Fruit fly (Drosophila melanogaster) whole organism, embryonic: ENCODE data around the gene kra.

Experiments used
- Asciz ChIP-seq: fragments of 200-800 bp; sonication (Bioruptor generic); optimal IDR thresholded peaks from 2 replicates; lab custom pipeline; 2017; ENCODE audit warnings: missing biosample characterization, mild to moderate bottlenecking, missing genetic modification characterization, missing genetic modification reagents
- CG10209 ChIP-seq: fragments of 200-800 bp; sonication (Bioruptor generic); optimal IDR thresholded peaks from 3 replicates; lab custom pipeline; 2017; ENCODE audit warnings: missing biosample characterization, mild to moderate bottlenecking, missing genetic modification characterization, missing genetic modification reagents
- CG11093 ChIP-seq: fragments of 200-800 bp; sonication (Bioruptor generic); IDR thresholded peaks from 3 replicates; pipeline ENCODE4 v1.3.6; 2022; ENCODE audit warnings: missing biosample characterization, missing genetic modification characterization
- CG11456 ChIP-seq: fragments of 200-800 bp; sonication (Bioruptor generic); IDR thresholded peaks from 3 replicates; pipeline ENCODE4 v1.3.6; 2022; ENCODE audit warnings: missing biosample characterization, missing genetic modification characterization
- CG11560 ChIP-seq: fragments of 200-800 bp; sonication (Bioruptor generic); IDR thresholded peaks from 3 replicates; pipeline ENCODE4 v1.3.6; 2022; ENCODE audit warnings: missing biosample characterization, missing genetic modification characterization
- CG11695 ChIP-seq: fragments of 200-800 bp; sonication (Bioruptor generic); IDR thresholded peaks from 3 replicates; pipeline ENCODE4 v1.3.6; 2022; ENCODE audit warnings: missing biosample characterization, missing genetic modification characterization
- CG12659 ChIP-seq: fragments of 200-800 bp; sonication (Bioruptor generic); optimal IDR thresholded peaks from 3 replicates; lab custom pipeline; 2017; ENCODE audit warnings: mild to moderate bottlenecking, missing biosample characterization, missing genetic modification reagents, missing genetic modification characterization
- CG13424 ChIP-seq: fragments of 200-800 bp; sonication (Bioruptor generic); optimal IDR thresholded peaks from 2 replicates; lab custom pipeline; 2019; ENCODE audit warnings: missing biosample characterization, mild to moderate bottlenecking, missing genetic modification characterization, moderate library complexity
- CG13775 ChIP-seq: fragments of 200-800 bp; sonication (Bioruptor generic); optimal IDR thresholded peaks from 3 replicates; lab custom pipeline; 2017; ENCODE audit warnings: missing biosample characterization, mild to moderate bottlenecking, missing genetic modification characterization
- CG14965 ChIP-seq: fragments of 200-800 bp; sonication (Bioruptor generic); optimal IDR thresholded peaks from 2 replicates; lab custom pipeline; 2016; ENCODE audit warnings: missing biosample characterization, missing genetic modification characterization, borderline replicate concordance
- CG17361 ChIP-seq: fragments of 200-800 bp; sonication (Bioruptor generic); IDR thresholded peaks from 3 replicates; pipeline ENCODE4 v1.3.6; 2022; ENCODE audit warnings: missing biosample characterization, missing genetic modification characterization
- CG18476 ChIP-seq: fragments of 200-800 bp; sonication (Bioruptor generic); optimal IDR thresholded peaks from 2 replicates; lab custom pipeline; 2016; ENCODE audit warnings: missing biosample characterization, mild to moderate bottlenecking, missing genetic modification characterization
- CG3281 ChIP-seq: fragments of 200-800 bp; sonication (Bioruptor generic); optimal IDR thresholded peaks from 3 replicates; lab custom pipeline; 2017; ENCODE audit warnings: missing biosample characterization, mild to moderate bottlenecking, missing genetic modification characterization
- CG43689 ChIP-seq: fragments of 200-800 bp; sonication (Bioruptor generic); IDR thresholded peaks from 2 replicates; pipeline ENCODE4 v1.3.6; 2022; ENCODE audit warnings: missing biosample characterization, missing genetic modification characterization
- CG5245 ChIP-seq: fragments of 200-800 bp; sonication (Bioruptor generic); optimal IDR thresholded peaks from 3 replicates; lab custom pipeline; 2016; ENCODE audit warnings: missing biosample characterization, missing genetic modification characterization
- CG8281 ChIP-seq: fragments of 200-800 bp; sonication (Bioruptor generic); optimal IDR thresholded peaks from 2 replicates; lab custom pipeline; 2018; ENCODE audit warnings: missing biosample characterization, mild to moderate bottlenecking, missing genetic modification characterization, moderate library complexity
- CG9437 ChIP-seq: fragments of 200-800 bp; sonication (Bioruptor generic); optimal IDR thresholded peaks from 2 replicates; lab custom pipeline; 2018; ENCODE audit warnings: missing biosample characterization, mild to moderate bottlenecking, missing genetic modification characterization
- CG9609 ChIP-seq: fragments of 200-800 bp; sonication (Bioruptor generic); optimal IDR thresholded peaks from 3 replicates; lab custom pipeline; 2016; ENCODE audit warnings: missing biosample characterization, missing genetic modification characterization
- CG9932 ChIP-seq: fragments of 200-800 bp; sonication (Bioruptor generic); IDR thresholded peaks from 2 replicates; pipeline ENCODE4 v1.3.6; 2022; ENCODE audit warnings: missing biosample characterization, missing genetic modification characterization
- CkIIα-i1 ChIP-seq: fragments of 200-800 bp; sonication (Bioruptor generic); IDR thresholded peaks from 2 replicates; pipeline ENCODE4 v1.3.6; 2022; ENCODE audit warnings: missing biosample characterization, missing genetic modification characterization
- Dll ChIP-seq: fragments of 200-800 bp; sonication (Bioruptor generic); IDR thresholded peaks from 4 replicates; pipeline ENCODE4 v1.3.6; 2022; ENCODE audit warnings: missing biosample characterization, missing genetic modification characterization; ENCODE audit not compliant: partially characterized antibody
- HLH3B ChIP-seq: fragments of 200-800 bp; sonication (Bioruptor generic); IDR thresholded peaks from 2 replicates; pipeline ENCODE4 v1.3.6; 2022; ENCODE audit warnings: missing biosample characterization, missing genetic modification characterization
- Lhr ChIP-seq: fragments of 200-800 bp; sonication (Bioruptor generic); optimal IDR thresholded peaks from 3 replicates; lab custom pipeline; 2017; ENCODE audit warnings: mild to moderate bottlenecking, missing biosample characterization, missing genetic modification reagents, missing genetic modification characterization
- Mrtf ChIP-seq: fragments of 200-800 bp; sonication (Bioruptor generic); IDR thresholded peaks from 3 replicates; pipeline ENCODE4 v1.3.6; 2022; ENCODE audit warnings: missing biosample characterization, missing genetic modification characterization
- Opbp ChIP-seq: fragments of 200-800 bp; sonication (Bioruptor generic); IDR thresholded peaks from 3 replicates; pipeline ENCODE4 v1.3.6; 2022; ENCODE audit warnings: missing biosample characterization, missing genetic modification characterization; ENCODE audit not compliant: partially characterized antibody
- Scr ChIP-seq: fragments of 200-800 bp; sonication (Bioruptor generic); IDR thresholded peaks from 2 replicates; pipeline ENCODE4 v1.3.6; 2022; ENCODE audit warnings: missing biosample characterization, missing genetic modification characterization; ENCODE audit not compliant: partially characterized antibody
- Spps ChIP-seq: fragments of 200-800 bp; sonication (Bioruptor generic); optimal IDR thresholded peaks from 2 replicates; lab custom pipeline; 2018; ENCODE audit warnings: missing biosample characterization, mild to moderate bottlenecking, missing genetic modification characterization
- abd-A ChIP-seq: fragments of 200-800 bp; sonication (Bioruptor generic); optimal IDR thresholded peaks from 3 replicates; lab custom pipeline; 2019; ENCODE audit warnings: missing biosample characterization, mild to moderate bottlenecking, missing genetic modification characterization, moderate library complexity
- aop ChIP-seq: fragments of 200-800 bp; sonication (Bioruptor generic); IDR thresholded peaks from 2 replicates; pipeline ENCODE4 v1.3.6; 2022; ENCODE audit warnings: missing biosample characterization, missing genetic modification characterization
- bbx ChIP-seq: fragments of 200-800 bp; sonication (Bioruptor generic); IDR thresholded peaks from 2 replicates; pipeline ENCODE4 v1.3.6; 2022; ENCODE audit warnings: missing biosample characterization, missing genetic modification characterization; ENCODE audit not compliant: partially characterized antibody
- bcd ChIP-seq: fragments of 200-800 bp; sonication (Bioruptor generic); optimal IDR thresholded peaks from 2 replicates; lab custom pipeline; 2017; ENCODE audit warnings: missing biosample characterization, mild to moderate bottlenecking, missing genetic modification characterization
- btn ChIP-seq: fragments of 200-800 bp; sonication (Bioruptor generic); optimal IDR thresholded peaks from 2 replicates; lab custom pipeline; 2016; ENCODE audit warnings: missing biosample characterization, missing genetic modification characterization
- cwo ChIP-seq: fragments of 200-800 bp; sonication (Bioruptor generic); optimal IDR thresholded peaks from 3 replicates; lab custom pipeline; 2017; ENCODE audit warnings: missing biosample characterization, missing genetic modification characterization, mild to moderate bottlenecking, moderate library complexity, missing genetic modification reagents
- esg ChIP-seq: fragments of 200-800 bp; sonication (Bioruptor generic); conservative IDR thresholded peaks from 2 replicates; pipeline ENCODE4 v1.3.6; 2022; ENCODE audit warnings: missing biosample characterization, missing genetic modification characterization
- fu2 ChIP-seq: fragments of 200-800 bp; sonication (Bioruptor generic); optimal IDR thresholded peaks from 2 replicates; lab custom pipeline; 2016; ENCODE audit warnings: missing biosample characterization, missing genetic modification characterization
- gem ChIP-seq: fragments of 200-800 bp; sonication (Bioruptor generic); optimal IDR thresholded peaks from 2 replicates; lab custom pipeline; 2019; ENCODE audit warnings: missing biosample characterization, mild to moderate bottlenecking, missing genetic modification characterization, moderate library complexity
- gsb-n ChIP-seq: fragments of 200-800 bp; sonication (Bioruptor generic); optimal IDR thresholded peaks from 3 replicates; lab custom pipeline; 2018; ENCODE audit warnings: missing biosample characterization, mild to moderate bottlenecking, missing genetic modification characterization
- ind ChIP-seq: fragments of 200-800 bp; sonication (Bioruptor generic); optimal IDR thresholded peaks from 3 replicates; lab custom pipeline; 2016; ENCODE audit warnings: missing biosample characterization, missing genetic modification characterization
- jigr1 ChIP-seq: fragments of 200-800 bp; sonication (Bioruptor generic); IDR thresholded peaks from 3 replicates; pipeline ENCODE4 v1.3.6; 2022; ENCODE audit warnings: missing biosample characterization, missing genetic modification characterization
- kah ChIP-seq: fragments of 200-800 bp; sonication (Bioruptor generic); optimal IDR thresholded peaks from 2 replicates; lab custom pipeline; 2018; ENCODE audit warnings: missing biosample characterization, mild to moderate bottlenecking, missing genetic modification characterization
- kni ChIP-seq: fragments of 200-800 bp; sonication (Bioruptor generic); optimal IDR thresholded peaks from 3 replicates; lab custom pipeline; 2017; ENCODE audit warnings: mild to moderate bottlenecking, missing biosample characterization, missing genetic modification reagents, missing genetic modification characterization
- nom ChIP-seq: fragments of 200-800 bp; sonication (Bioruptor generic); optimal IDR thresholded peaks from 2 replicates; lab custom pipeline; 2017; ENCODE audit warnings: missing biosample characterization, missing genetic modification characterization, mild to moderate bottlenecking, moderate library complexity, missing genetic modification reagents
- pum ChIP-seq: fragments of 200-800 bp; sonication (Bioruptor generic); optimal IDR thresholded peaks from 2 replicates; lab custom pipeline; 2016; ENCODE audit warnings: missing biosample characterization, missing genetic modification characterization
- sob ChIP-seq: fragments of 200-800 bp; sonication (Bioruptor generic); IDR thresholded peaks from 2 replicates; pipeline ENCODE4 v1.3.6; 2022; ENCODE audit warnings: missing biosample characterization, missing genetic modification characterization
- stc ChIP-seq: fragments of 200-800 bp; sonication (Bioruptor generic); IDR thresholded peaks from 2 replicates; pipeline ENCODE4 v1.3.6; 2022; ENCODE audit warnings: missing biosample characterization, missing genetic modification characterization
- tgo ChIP-seq: fragments of 200-800 bp; sonication (Bioruptor generic); IDR thresholded peaks from 3 replicates; pipeline ENCODE4 v1.3.6; 2022; ENCODE audit warnings: missing biosample characterization, missing genetic modification characterization
- tin ChIP-seq: fragments of 200-800 bp; sonication (Bioruptor generic); optimal IDR thresholded peaks from 3 replicates; lab custom pipeline; 2016; ENCODE audit warnings: missing biosample characterization, missing genetic modification characterization
- tio ChIP-seq: fragments of 200-800 bp; sonication (Bioruptor generic); optimal IDR thresholded peaks from 2 replicates; lab custom pipeline; 2017; ENCODE audit warnings: missing biosample characterization, missing genetic modification characterization, inconsistent platforms
- tll ChIP-seq, 2 experiments: fragments of 200-800 bp in 1 of 2; fragments of >200 bp in 1 of 2; sonication (Bioruptor generic) in 1 of 2; optimal IDR thresholded peaks; 2 replicates each; lab custom pipeline; 2017 to 2019; ENCODE audit warnings: missing biosample characterization in 2 of 2, missing genetic modification characterization in 2 of 2, mild to moderate bottlenecking in 1 of 2, moderate library complexity in 1 of 2
- z ChIP-seq: fragments of 200-800 bp; sonication (Bioruptor generic); IDR thresholded peaks from 3 replicates; pipeline ENCODE4 v1.3.6; 2022; ENCODE audit warnings: missing biosample characterization, missing genetic modification characterization

Gene kra

DNA sequence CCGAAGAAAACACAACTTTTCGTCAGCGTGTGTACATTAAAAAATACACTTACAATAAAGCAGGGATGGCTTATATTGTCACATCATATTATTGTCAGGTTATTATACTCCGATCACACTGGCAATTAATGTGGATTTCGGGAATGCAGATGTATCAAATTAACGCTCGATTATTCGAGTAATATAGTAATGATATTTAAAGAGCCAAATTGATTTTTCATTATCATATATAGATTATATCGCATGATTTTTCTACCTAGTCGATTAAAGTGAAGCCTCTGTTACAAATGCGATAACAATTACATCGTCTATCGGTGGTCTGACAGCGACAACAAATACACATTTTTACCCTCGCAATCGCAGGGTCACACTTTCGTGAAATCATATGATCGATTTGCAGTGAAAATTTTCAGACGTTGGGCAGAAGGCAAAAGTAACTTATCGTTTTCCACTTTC, 9.5 kb downstream of the kra start, which contains the start of the genes noi and Vha26 (continued):
- TF ChIP-seq CG13775 (GFP tag; lab: Kevin White, UChicago) (peak; percentile 49), gem (tag; lab: Kevin White, UChicago) (no peak), Spps (tag; lab: Kevin White, UChicago) (peak; percentile 12), ind (GFP tag; lab: Kevin White, UChicago) (peak; percentile 38), tgo (GFP tag; lab: Robert Waterston, UW) (no peak), btn (GFP tag; lab: Kevin White, UChicago) (no peak), CG17361 (GFP tag; lab: Robert Waterston, UW) (peak; percentile 74; the same call in 2 of the 3 replicates), stc (GFP tag; lab: Robert Waterston, UW) (no peak), pum (GFP tag; lab: Kevin White, UChicago) (peak; percentile 34), CG10209 (GFP tag; lab: Kevin White, UChicago) (no peak), CG14965 (GFP tag; lab: Kevin White, UChicago) (no peak), bbx (peak; percentile 54), fu2 (GFP tag; lab: Kevin White, UChicago) (no peak), CG11456 (GFP tag; lab: Robert Waterston, UW) (no peak), Mrtf (no peak), CG11560 (tag; lab: Robert Waterston, UW) (peak; percentile 40; the same call in 2 of the 3 replicates), CG5245 (GFP tag; lab: Kevin White, UChicago) (no peak), HLH3B (no peak), gsb-n (no peak), kni (GFP tag; lab: Kevin White, UChicago) (no peak), CG18476 (peak; percentile 58), Scr (GFP tag; lab: Robert Waterston, UW) (peak; percentile 65), CkIIα-i1 (GFP tag; lab: Robert Waterston, UW) (no peak), CG13424 (tag; lab: Kevin White, UChicago) (peak; percentile 63), Lhr (GFP tag; lab: Kevin White, UChicago) (peak; percentile 56), CG9609 (GFP tag; lab: Kevin White, UChicago) (no peak), aop (no peak), CG3281 (peak; percentile 22), Asciz (GFP tag; lab: Kevin White, UChicago) (no peak), CG9932 (peak; percentile 61; the same call in 1 of the 2 replicates), cwo (GFP tag; lab: Kevin White, UChicago) (no peak), Opbp (GFP tag; lab: Robert Waterston, UW) (no peak; the same call in 2 of the 3 replicates), kah (GFP tag; lab: Kevin White, UChicago) (no peak), sob (GFP tag; lab: Robert Waterston, UW) (0 out of 2 replicates have a peak, but pooled peaks have one; percentile 43), bcd (GFP tag; lab: Kevin White, UChicago) (no peak), tll (GFP tag; optimal IDR thresholded peaks at IDR 0.05; lab: Kevin White, UChicago) (peak in 1 of 2 experiments; percentile 33), z (GFP tag; lab: Robert Waterston, UW) (no peak), CG12659 (GFP tag; lab: Kevin White, UChicago) (peak; percentile 81), Dll (GFP tag; lab: Robert Waterston, UW) (peak; percentile 62; the same call in 2 of the 4 replicates), CG9437 (GFP tag; lab: Kevin White, UChicago) (no peak), CG43689 (GFP tag; lab: Robert Waterston, UW) (no peak), CG11093 (GFP tag; lab: Robert Waterston, UW) (no peak), abd-A (tag; lab: Kevin White, UChicago) (no peak), esg (no peak), tin (GFP tag; lab: Kevin White, UChicago) (peak; percentile 39), tio (GFP tag; lab: Kevin White, UChicago) (no peak), jigr1 (GFP tag; lab: Robert Waterston, UW) (no peak), CG11695 (GFP tag; lab: Robert Waterston, UW) (no peak), CG8281 (no peak), nom (GFP tag; lab: Kevin White, UChicago) (no peak)
